Worm (Caenorhabditis elegans) whole organism, midembryonic: ENCODE measurements around the gene stdh-1.

Experiments used
- cog-1 ChIP-seq: sonication (generic microtip); optimal IDR thresholded peaks from 2 replicates; lab custom pipeline; 2016; ENCODE audit warnings: missing genetic modification characterization, missing compliant biosample characterization
- flt-1 ChIP-seq: fragments of 200-800 bp; sonication (Bioruptor generic); IDR thresholded peaks from 2 replicates; pipeline ENCODE4 v1.3.6; 2022; ENCODE audit warnings: missing genetic modification characterization, missing compliant biosample characterization
- klf-2 ChIP-seq: fragments of 200-800 bp; sonication (Bioruptor generic); conservative IDR thresholded peaks from 2 replicates; pipeline ENCODE4 v1.3.6; 2022; ENCODE audit warnings: missing genetic modification reagents, missing genetic modification characterization, missing compliant biosample characterization
- ref-1 ChIP-seq: fragments of 200-800 bp; sonication (Bioruptor generic); conservative IDR thresholded peaks from 2 replicates; pipeline ENCODE4 v1.3.6; 2022; ENCODE audit warnings: missing genetic modification reagents, missing genetic modification characterization, missing compliant biosample characterization
- tab-1 ChIP-seq: fragments of 200-800 bp; sonication (Bioruptor generic); IDR thresholded peaks from 2 replicates; pipeline ENCODE4 v1.3.6; 2022; ENCODE audit warnings: missing genetic modification characterization, missing compliant biosample characterization
- ztf-23 ChIP-seq: fragments of 200-800 bp; sonication (Bioruptor generic); IDR thresholded peaks from 2 replicates; pipeline ENCODE4 v1.3.6; 2022; ENCODE audit warnings: missing genetic modification reagents, missing genetic modification characterization, missing compliant biosample characterization

ce11 chrV:13857132-13857531 lies 49.2 kb upstream of the stdh-1 start, which contains the start of gene srx-136:
- TF ChIP-seq flt-1 (GFP tag; lab: Robert Waterston, UW) (no peak), tab-1 (no peak), cog-1 (tag; lab: Kevin White, UChicago) (no peak), ref-1 (no peak), klf-2 (GFP tag; lab: Robert Waterston, UW) (no peak), ztf-23 (GFP tag; lab: Robert Waterston, UW) (no peak)
